Worm (Caenorhabditis elegans): Measurements from ENCODE around the gene srd-40.

DNA sequence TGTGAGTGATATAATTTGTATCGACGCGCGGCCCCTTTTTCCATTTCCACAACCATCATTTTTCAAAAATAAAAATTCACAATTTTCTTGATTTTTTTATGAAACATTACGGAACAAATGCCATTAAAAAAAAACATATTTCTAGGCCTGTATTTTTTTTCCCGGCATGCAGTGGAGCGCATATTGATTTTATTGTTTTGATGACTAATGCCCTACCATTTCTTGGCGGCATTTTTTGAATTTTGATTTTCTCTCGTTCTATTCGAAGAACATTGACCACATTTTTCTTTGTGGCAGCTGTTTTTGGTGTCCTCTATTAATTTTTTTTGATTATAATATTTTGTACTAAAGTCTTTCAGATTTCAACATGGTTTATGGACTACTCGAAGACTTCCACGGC is 25.2 kb upstream of the srd-40 start, which contains the start of gene W06D11.3:
- TF ChIP-seq ztf-4 (tag; optimal IDR thresholded peaks at IDR 0.05) (no peak), nhr-6 (tag; optimal IDR thresholded peaks at IDR 0.05) (no peak), ama-1 (optimal IDR thresholded peaks at IDR 0.05) (no peak), blmp-1 (tag; optimal IDR thresholded peaks at IDR 0.05; ENCODE audit: insufficient read depth) (no peak), nhr-23 (tag; optimal IDR thresholded peaks at IDR 0.05) (no peak), ceh-82 (tag; optimal IDR thresholded peaks at IDR 0.05) (no peak), fos-1 (tag; optimal IDR thresholded peaks at IDR 0.05) (no peak), ztf-11 (tag; optimal IDR thresholded peaks at IDR 0.05) (no peak), egl-27 (tag; optimal IDR thresholded peaks at IDR 0.05) (no peak), nhr-237 (tag; optimal IDR thresholded peaks at IDR 0.05) (no peak), zag-1 (tag; optimal IDR thresholded peaks at IDR 0.05) (no peak), skn-1 (tag; optimal IDR thresholded peaks at IDR 0.05) (no peak), nhr-77 (tag; optimal IDR thresholded peaks at IDR 0.05) (no peak)

All from whole organism, L2 larva.